Fruit fly (Drosophila melanogaster) whole organism, embryonic: ENCODE results near the gene Pex7.

Experiments
- Aef1 ChIP-seq: fragments of 200-800 bp; sonication (Bioruptor generic); IDR thresholded peaks from 3 replicates; pipeline ENCODE4 v1.3.6; 2022; ENCODE audit warnings: missing biosample characterization, missing genetic modification characterization
- Antp ChIP-seq: fragments of 200-800 bp; sonication (Bioruptor generic); optimal IDR thresholded peaks from 3 replicates; lab custom pipeline; 2016; ENCODE audit warnings: missing biosample characterization, missing genetic modification characterization
- Atf3 ChIP-seq: fragments of 200-800 bp; sonication (Bioruptor generic); optimal IDR thresholded peaks from 3 replicates; lab custom pipeline; 2016; ENCODE audit warnings: missing biosample characterization, missing genetic modification characterization
- Bgb ChIP-seq: fragments of 200-800 bp; sonication (Bioruptor generic); IDR thresholded peaks from 2 replicates; pipeline ENCODE4 v1.3.6; 2022; ENCODE audit warnings: missing biosample characterization, missing genetic modification characterization; ENCODE audit not compliant: partially characterized antibody
- CG10267 ChIP-seq: fragments of 200-800 bp; sonication (Bioruptor generic); optimal IDR thresholded peaks from 2 replicates; lab custom pipeline; 2018; ENCODE audit warnings: missing biosample characterization, mild to moderate bottlenecking, missing genetic modification characterization, moderate library complexity
- CG10366 ChIP-seq: fragments of 200-800 bp; sonication (Bioruptor generic); IDR thresholded peaks from 2 replicates; pipeline ENCODE4 v1.3.6; 2022; ENCODE audit warnings: missing biosample characterization, missing genetic modification characterization
- CG10543 ChIP-seq: fragments of 200-800 bp; sonication (Bioruptor generic); optimal IDR thresholded peaks from 3 replicates; lab custom pipeline; 2017; ENCODE audit warnings: missing biosample characterization, mild to moderate bottlenecking, missing genetic modification characterization, moderate library complexity
- CG10654 ChIP-seq: fragments of 200-800 bp; sonication (Bioruptor generic); optimal IDR thresholded peaks from 2 replicates; lab custom pipeline; 2016; ENCODE audit warnings: missing biosample characterization, missing genetic modification characterization
- CG12942 ChIP-seq: fragments of 200-800 bp; sonication (Bioruptor generic); optimal IDR thresholded peaks from 3 replicates; lab custom pipeline; 2016; ENCODE audit warnings: missing biosample characterization, missing genetic modification characterization
- CG13287 ChIP-seq: fragments of 200-800 bp; sonication (Bioruptor generic); IDR thresholded peaks from 2 replicates; pipeline ENCODE4 v1.3.6; 2022; ENCODE audit warnings: missing biosample characterization, missing genetic modification characterization; ENCODE audit not compliant: partially characterized antibody
- CG18262 ChIP-seq: fragments of 200-800 bp; optimal IDR thresholded peaks from 3 replicates; lab custom pipeline; 2019; ENCODE audit warnings: missing biosample characterization, mild to moderate bottlenecking, missing genetic modification characterization, moderate library complexity
- CG2199 ChIP-seq: fragments of 200-800 bp; sonication (Bioruptor generic); IDR thresholded peaks from 3 replicates; pipeline ENCODE4 v1.3.6; 2022; ENCODE audit warnings: missing biosample characterization, missing genetic modification characterization
- CG31365 ChIP-seq: fragments of 200-800 bp; sonication (Bioruptor generic); optimal IDR thresholded peaks from 2 replicates; lab custom pipeline; 2018; ENCODE audit warnings: missing biosample characterization, mild to moderate bottlenecking, missing genetic modification characterization
- CG3281 ChIP-seq: fragments of 200-800 bp; sonication (Bioruptor generic); optimal IDR thresholded peaks from 3 replicates; lab custom pipeline; 2017; ENCODE audit warnings: missing biosample characterization, mild to moderate bottlenecking, missing genetic modification characterization
- CG43689 ChIP-seq: fragments of 200-800 bp; sonication (Bioruptor generic); IDR thresholded peaks from 2 replicates; pipeline ENCODE4 v1.3.6; 2022; ENCODE audit warnings: missing biosample characterization, missing genetic modification characterization
- CG6175 ChIP-seq: fragments of 200-800 bp; sonication (Bioruptor generic); IDR thresholded peaks from 3 replicates; pipeline ENCODE4 v1.3.6; 2022; ENCODE audit warnings: missing biosample characterization, missing genetic modification characterization
- CG7963 ChIP-seq: fragments of 200-800 bp; sonication (Bioruptor generic); IDR thresholded peaks from 3 replicates; pipeline ENCODE4 v1.3.6; 2022; ENCODE audit warnings: missing biosample characterization, missing genetic modification characterization; ENCODE audit not compliant: partially characterized antibody
- CG9215 ChIP-seq: fragments of 200-800 bp; sonication (Bioruptor generic); IDR thresholded peaks from 2 replicates; pipeline ENCODE4 v1.3.6; 2022; ENCODE audit warnings: missing biosample characterization, missing genetic modification characterization
- CG9797 ChIP-seq: fragments of 200-800 bp; sonication (Bioruptor generic); optimal IDR thresholded peaks from 3 replicates; lab custom pipeline; 2018; ENCODE audit warnings: missing biosample characterization, mild to moderate bottlenecking, missing genetic modification characterization
- Hey ChIP-seq: fragments of 200-800 bp; sonication (Bioruptor generic); optimal IDR thresholded peaks from 3 replicates; lab custom pipeline; 2018; ENCODE audit warnings: missing biosample characterization, mild to moderate bottlenecking, missing genetic modification characterization
- Mrtf ChIP-seq: fragments of 200-800 bp; sonication (Bioruptor generic); IDR thresholded peaks from 3 replicates; pipeline ENCODE4 v1.3.6; 2022; ENCODE audit warnings: missing biosample characterization, missing genetic modification characterization
- NFAT ChIP-seq: fragments of 200-800 bp; sonication (Bioruptor generic); IDR thresholded peaks from 2 replicates; pipeline ENCODE4 v1.3.6; 2022; ENCODE audit warnings: missing biosample characterization, missing genetic modification characterization
- Optix ChIP-seq: fragments of 200-800 bp; sonication (Bioruptor generic); IDR thresholded peaks from 3 replicates; pipeline ENCODE4 v1.3.6; 2022; ENCODE audit warnings: missing biosample characterization, missing genetic modification characterization
- Rx ChIP-seq: fragments of 200-800 bp; sonication (Bioruptor generic); IDR thresholded peaks from 2 replicates; pipeline ENCODE4 v1.3.6; 2022; ENCODE audit warnings: missing biosample characterization, missing genetic modification characterization
- Sry-β ChIP-seq: fragments of 200-800 bp; sonication (Bioruptor generic); optimal IDR thresholded peaks from 2 replicates; lab custom pipeline; 2018; ENCODE audit warnings: missing biosample characterization, mild to moderate bottlenecking, missing genetic modification characterization, moderate library complexity
- Taf1 ChIP-seq: fragments of 200-800 bp; sonication (Bioruptor generic); IDR thresholded peaks from 2 replicates; pipeline ENCODE4 v1.3.6; 2022; ENCODE audit warnings: missing biosample characterization, missing genetic modification characterization
- abd-A ChIP-seq: fragments of 200-800 bp; sonication (Bioruptor generic); optimal IDR thresholded peaks from 3 replicates; lab custom pipeline; 2019; ENCODE audit warnings: missing biosample characterization, mild to moderate bottlenecking, missing genetic modification characterization, moderate library complexity
- aop ChIP-seq: fragments of 200-800 bp; sonication (Bioruptor generic); IDR thresholded peaks from 2 replicates; pipeline ENCODE4 v1.3.6; 2022; ENCODE audit warnings: missing biosample characterization, missing genetic modification characterization
- ara ChIP-seq: fragments of 200-800 bp; sonication (Bioruptor generic); IDR thresholded peaks from 2 replicates; pipeline ENCODE4 v1.3.6; 2022; ENCODE audit warnings: missing biosample characterization, missing genetic modification characterization
- ato ChIP-seq: fragments of 200-800 bp; sonication (Bioruptor generic); IDR thresholded peaks from 2 replicates; pipeline ENCODE4 v1.3.6; 2022; ENCODE audit warnings: missing biosample characterization, missing genetic modification characterization; ENCODE audit not compliant: partially characterized antibody
- bab2 ChIP-seq: fragments of 200-800 bp; sonication (Bioruptor generic); optimal IDR thresholded peaks from 2 replicates; lab custom pipeline; 2016; ENCODE audit warnings: missing biosample characterization, missing genetic modification characterization
- croc ChIP-seq: fragments of 200-800 bp; sonication (Bioruptor generic); conservative IDR thresholded peaks from 3 replicates; pipeline ENCODE4 v1.3.6; 2022; ENCODE audit warnings: missing biosample characterization, missing genetic modification characterization
- dan ChIP-seq: fragments of 200-800 bp; sonication (Bioruptor generic); IDR thresholded peaks from 2 replicates; pipeline ENCODE4 v1.3.6; 2022; ENCODE audit warnings: missing biosample characterization, missing genetic modification characterization
- gcm2 ChIP-seq: fragments of 200-800 bp; sonication (Bioruptor generic); optimal IDR thresholded peaks from 2 replicates; lab custom pipeline; 2016; ENCODE audit warnings: missing biosample characterization, missing genetic modification characterization
- gro ChIP-seq: fragments of 200-800 bp; sonication (Bioruptor generic); optimal IDR thresholded peaks from 2 replicates; lab custom pipeline; 2016; ENCODE audit warnings: missing biosample characterization, missing genetic modification characterization
- gsb ChIP-seq: fragments of 200-800 bp; sonication (Bioruptor generic); IDR thresholded peaks from 2 replicates; pipeline ENCODE4 v1.3.6; 2022; ENCODE audit warnings: missing biosample characterization, missing genetic modification characterization
- hkb ChIP-seq, 2 experiments: fragments of 200-800 bp in 1 of 2; fragments of >200 bp in 1 of 2; sonication (Bioruptor generic) in 1 of 2; IDR thresholded peaks in 1 of 2; optimal IDR thresholded peaks in 1 of 2; 2 replicates each; pipeline versions ENCODE4 v1.3.6 to Lab custom; 2017 to 2022; ENCODE audit warnings: missing biosample characterization in 1 of 2, missing genetic modification characterization in 1 of 2
- insv ChIP-seq, 2 experiments: fragments of 200-800 bp; sonication (Bioruptor generic); optimal IDR thresholded peaks; 3 replicates each; lab custom pipeline; 2016 to 2018; ENCODE audit warnings: missing biosample characterization in 2 of 2, missing genetic modification characterization in 2 of 2
- klu ChIP-seq: fragments of 200-800 bp; sonication (Bioruptor generic); IDR thresholded peaks from 2 replicates; pipeline ENCODE4 v1.3.6; 2022; ENCODE audit warnings: missing biosample characterization, missing genetic modification characterization
- luna ChIP-seq: fragments of 200-800 bp; sonication (Bioruptor generic); optimal IDR thresholded peaks from 2 replicates; lab custom pipeline; 2016; ENCODE audit warnings: missing biosample characterization, missing genetic modification characterization
- oc ChIP-seq: fragments of 200-800 bp; sonication (Bioruptor generic); optimal IDR thresholded peaks from 2 replicates; lab custom pipeline; 2018; ENCODE audit warnings: missing biosample characterization, mild to moderate bottlenecking, missing genetic modification characterization, moderate library complexity
- odd ChIP-seq: fragments of 200-800 bp; sonication (Bioruptor generic); optimal IDR thresholded peaks from 2 replicates; lab custom pipeline; 2017; ENCODE audit warnings: missing biosample characterization, mild to moderate bottlenecking, missing genetic modification characterization
- pum ChIP-seq: fragments of 200-800 bp; sonication (Bioruptor generic); optimal IDR thresholded peaks from 2 replicates; lab custom pipeline; 2016; ENCODE audit warnings: missing biosample characterization, missing genetic modification characterization
- ranshi ChIP-seq: fragments of 200-800 bp; sonication (Bioruptor generic); IDR thresholded peaks from 2 replicates; pipeline ENCODE4 v1.3.6; 2022; ENCODE audit warnings: missing biosample characterization, missing genetic modification characterization
- rib ChIP-seq: fragments of 200-800 bp; sonication (Bioruptor generic); IDR thresholded peaks from 2 replicates; pipeline ENCODE4 v1.3.6; 2022; ENCODE audit warnings: missing biosample characterization, missing genetic modification characterization
- ro ChIP-seq: fragments of 200-800 bp; sonication (Bioruptor generic); IDR thresholded peaks from 2 replicates; pipeline ENCODE4 v1.3.6; 2022; ENCODE audit warnings: missing biosample characterization, missing genetic modification characterization
- so ChIP-seq: fragments of 200-800 bp; sonication (Bioruptor generic); IDR thresholded peaks from 3 replicates; pipeline ENCODE4 v1.3.6; 2022; ENCODE audit warnings: missing biosample characterization, missing genetic modification characterization
- tll ChIP-seq, 2 experiments: fragments of 200-800 bp in 1 of 2; fragments of >200 bp in 1 of 2; sonication (Bioruptor generic) in 1 of 2; optimal IDR thresholded peaks; 2 replicates each; lab custom pipeline; 2017 to 2019; ENCODE audit warnings: missing biosample characterization in 2 of 2, missing genetic modification characterization in 2 of 2, mild to moderate bottlenecking in 1 of 2, moderate library complexity in 1 of 2
- usp ChIP-seq: fragments of >200 bp; optimal IDR thresholded peaks from 2 replicates; lab custom pipeline; 2017; ENCODE audit warnings: missing biosample characterization, missing genetic modification characterization
- yki ChIP-seq: fragments of >200 bp; optimal IDR thresholded peaks from 3 replicates; lab custom pipeline; 2018

Pex7 gene

DNA sequence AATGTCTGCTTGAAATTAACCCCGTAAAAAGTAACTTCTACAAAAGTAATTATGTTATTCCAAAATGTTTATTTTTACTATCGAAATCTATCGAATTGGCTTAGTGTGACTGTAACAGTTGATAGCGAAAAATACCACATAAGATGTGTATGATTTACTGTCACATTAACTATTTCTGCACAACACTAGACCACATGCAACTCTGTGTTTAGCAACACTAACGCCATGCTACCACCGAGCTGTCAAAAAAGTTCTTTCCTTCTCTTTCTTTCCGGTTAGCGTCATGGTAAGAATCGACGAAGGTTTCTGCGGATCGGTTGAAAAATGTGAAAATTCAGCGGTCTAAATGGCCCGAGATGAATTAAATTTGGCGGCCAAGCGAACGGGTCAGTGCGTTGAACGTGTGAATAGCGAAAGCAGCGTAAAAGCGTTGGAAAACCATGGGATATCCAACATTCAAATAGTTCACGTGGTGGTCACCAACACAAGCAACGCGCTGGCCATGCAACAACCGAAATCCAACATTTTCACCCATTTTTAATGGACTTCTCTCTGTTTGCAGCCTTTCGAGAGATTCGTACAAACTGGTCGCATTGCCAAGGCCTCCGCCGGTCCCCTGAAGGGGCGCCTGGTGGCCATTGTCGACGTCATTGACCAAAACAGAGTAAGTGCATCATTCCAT lies 46.1 kb upstream of the Pex7 start, which contains the start of the genes Nelf-E and RpL14 (continued):
- TF ChIP-seq Antp (peak; percentile 94), CG18262 (peak; percentile 84), Aef1 (peak; percentile 86), yki (no peak), CG10267 (tag; lab: Kevin White, UChicago) (peak; percentile 100), gsb (GFP tag; lab: Robert Waterston, UW) (peak; percentile 82), hkb (optimal IDR thresholded peaks at IDR 0.05; lab: Kevin White, UChicago) (no peak), hkb (GFP tag; IDR thresholded peaks at IDR 0.05; lab: Robert Waterston, UW) (peak; percentile 91), dan (GFP tag; lab: Robert Waterston, UW) (no peak), CG13287 (GFP tag; lab: Robert Waterston, UW) (peak; percentile 66; the same call in 1 of the 2 replicates), croc (GFP tag; lab: Robert Waterston, UW) (peak; percentile 79), usp (GFP tag; lab: Kevin White, UChicago) (no peak), CG10366 (GFP tag; lab: Robert Waterston, UW) (peak; percentile 90), Bgb (GFP tag; lab: Robert Waterston, UW) (peak; percentile 61; the same call in 1 of the 2 replicates), luna (GFP tag; lab: Kevin White, UChicago) (peak; percentile 96), rib (GFP tag; lab: Robert Waterston, UW) (peak; percentile 84), gcm2 (GFP tag; lab: Kevin White, UChicago) (peak; percentile 93), NFAT (GFP tag; lab: Robert Waterston, UW) (peak; percentile 97), insv (GFP tag; optimal IDR thresholded peaks at IDR 0.05; lab: Kevin White, UChicago) (peak in 1 of 2 experiments; percentile 83), CG7963 (GFP tag; lab: Robert Waterston, UW) (no peak), Taf1 (GFP tag; lab: Robert Waterston, UW) (peak; percentile 75), klu (GFP tag; lab: Robert Waterston, UW) (peak; percentile 85), CG3281 (peak; percentile 97), tll (GFP tag; optimal IDR thresholded peaks at IDR 0.05; lab: Kevin White, UChicago) (peak in 1 of 2 experiments; percentile 64), aop (GFP tag; lab: Robert Waterston, UW) (no peak; the same call in 1 of the 2 replicates), Atf3 (GFP tag; lab: Kevin White, UChicago) (peak; percentile 95), CG31365 (tag; lab: Kevin White, UChicago) (peak; percentile 92), ara (GFP tag; lab: Robert Waterston, UW) (peak; percentile 89), pum (peak; percentile 92), bab2 (peak; percentile 95), Sry-β (peak; percentile 72), oc (peak; percentile 93), Rx (GFP tag; lab: Robert Waterston, UW) (peak; percentile 92), abd-A (tag; lab: Kevin White, UChicago) (no peak), CG6175 (peak; percentile 94), CG9797 (GFP tag; lab: Kevin White, UChicago) (peak; percentile 99), CG9215 (GFP tag; lab: Robert Waterston, UW) (peak; percentile 77), ranshi (peak; percentile 93), so (GFP tag; lab: Robert Waterston, UW) (peak; percentile 92), CG12942 (peak; percentile 79), gro (GFP tag; lab: Kevin White, UChicago) (peak; percentile 97), ro (GFP tag; lab: Robert Waterston, UW) (peak; percentile 58; the same call in 1 of the 2 replicates), odd (peak; percentile 95), Optix (peak; percentile 86), CG10543 (peak; percentile 97), ato (0 out of 2 replicates have a peak, but pooled peaks have one; percentile 14), Mrtf (GFP tag; lab: Robert Waterston, UW) (peak; percentile 79), Hey (peak; percentile 94), CG2199 (GFP tag; lab: Robert Waterston, UW) (peak; percentile 95), CG43689 (GFP tag; lab: Robert Waterston, UW) (peak; percentile 87), CG10654 (peak; percentile 91)
